Worm (Caenorhabditis elegans): ENCODE measurements around the gene T06E6.15.

DNA sequence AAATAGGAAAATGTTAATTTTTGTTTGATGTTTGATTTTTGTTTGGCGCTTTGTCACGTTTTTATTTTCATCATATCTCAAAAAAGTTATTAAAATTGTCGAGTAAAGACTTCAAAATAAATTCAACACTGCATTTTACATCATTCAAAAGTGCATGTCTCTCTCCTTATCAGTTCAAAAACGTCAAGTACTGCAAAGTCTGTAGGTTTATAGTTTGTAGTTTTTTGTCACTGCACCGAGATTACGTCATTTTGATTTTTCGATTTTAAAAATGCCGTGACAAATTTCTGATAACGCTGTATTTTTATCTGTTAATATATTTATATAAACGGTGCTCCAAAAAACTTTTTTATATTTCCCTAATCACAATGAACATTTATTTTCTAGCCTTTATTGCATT lies 44.9 kb downstream of the T06E6.15 start, which contains the start of gene C29F3.7:
- TF ChIP-seq cog-1 (tag; optimal IDR thresholded peaks at IDR 0.05) (no peak), ztf-29 (GFP tag; IDR thresholded peaks at IDR 0.05) (no peak)

All from whole organism, midembryonic.